Fruit fly (Drosophila melanogaster): Measurements from ENCODE around the gene CG9727.

The CG9727 gene

DNA sequence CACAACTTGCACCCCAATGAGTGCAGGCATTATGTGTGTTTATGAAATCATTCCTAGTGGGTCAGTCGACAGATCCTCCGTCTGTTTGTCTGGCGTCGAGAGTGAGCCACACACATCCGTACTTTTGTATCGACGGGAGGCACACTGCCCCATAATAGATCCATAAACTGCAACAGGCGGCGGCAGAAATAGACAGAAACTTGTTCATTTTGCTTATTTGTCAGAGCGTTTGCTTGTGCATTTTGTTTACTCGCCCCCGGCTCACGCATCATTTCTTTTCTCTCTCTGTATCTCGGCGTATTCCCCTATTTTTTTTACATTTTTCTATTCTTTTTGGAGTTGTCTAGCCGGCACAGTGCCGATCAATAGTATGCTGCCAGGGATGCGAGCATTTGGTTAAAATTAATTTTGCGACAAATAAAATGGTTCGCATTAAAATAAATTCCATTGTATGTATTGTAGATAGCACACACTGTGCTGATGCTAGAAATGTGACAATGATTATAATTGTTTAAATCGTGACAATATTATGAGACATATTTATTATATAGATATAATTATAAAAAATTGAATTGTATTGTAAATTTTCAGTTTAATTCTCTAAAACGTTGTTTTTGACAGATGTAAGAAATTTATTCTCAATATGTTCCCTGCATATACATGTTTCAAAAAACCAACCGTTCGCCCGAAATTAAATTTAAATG lies 25.4 kb upstream of the CG9727 start (continued):
- TF ChIP-seq dmrt99B (tag; optimal IDR thresholded peaks at IDR 0.05) (peak; percentile 25), CG17361 (GFP tag; IDR thresholded peaks at IDR 0.05) (peak; percentile 59; the same call in 2 of the 3 replicates), Sox100B (GFP tag; optimal IDR thresholded peaks at IDR 0.05) (peak; percentile 47), tio (GFP tag; optimal IDR thresholded peaks at IDR 0.05) (peak; percentile 13), lab (GFP tag; optimal IDR thresholded peaks at IDR 0.05) (no peak), CG11504 (tag; optimal IDR thresholded peaks at IDR 0.05) (peak; percentile 38), CG30403 (GFP tag; optimal IDR thresholded peaks at IDR 0.05) (peak; percentile 7), pum (GFP tag; optimal IDR thresholded peaks at IDR 0.05) (no peak), en (GFP tag; optimal IDR thresholded peaks at IDR 0.05) (no peak), seq (GFP tag; IDR thresholded peaks at IDR 0.05) (no peak), ro (GFP tag; IDR thresholded peaks at IDR 0.05) (no peak), phol (tag; optimal IDR thresholded peaks at IDR 0.05) (peak; percentile 10), Drgx (GFP tag; IDR thresholded peaks at IDR 0.05) (0 out of 2 replicates have a peak, but pooled peaks have one; percentile 32), CG14014 (GFP tag; IDR thresholded peaks at IDR 0.05) (no peak), tgo (GFP tag; IDR thresholded peaks at IDR 0.05) (no peak), shn (GFP tag; optimal IDR thresholded peaks at IDR 0.05) (no peak), nmo (GFP tag; optimal IDR thresholded peaks at IDR 0.05) (peak; percentile 18), Optix (GFP tag; IDR thresholded peaks at IDR 0.05) (no peak), CG32532 (GFP tag; IDR thresholded peaks at IDR 0.05) (no peak), grn (GFP tag; optimal IDR thresholded peaks at IDR 0.05) (no peak), row (GFP tag; IDR thresholded peaks at IDR 0.05) (peak; percentile 33; the same call in 1 of the 3 replicates), CG5180 (GFP tag; optimal IDR thresholded peaks at IDR 0.05) (no peak), Opbp (GFP tag; IDR thresholded peaks at IDR 0.05; ENCODE audit: partially characterized antibody) (no peak), kah (GFP tag; optimal IDR thresholded peaks at IDR 0.05) (peak; percentile 65), gem (tag; optimal IDR thresholded peaks at IDR 0.05) (peak; percentile 31), CG31441 (GFP tag; IDR thresholded peaks at IDR 0.05) (peak; percentile 32; the same call in 1 of the 2 replicates), fd96Cb (tag; optimal IDR thresholded peaks at IDR 0.05) (peak; percentile 13), wek (GFP tag; optimal IDR thresholded peaks at IDR 0.05) (no peak), Gug (GFP tag; IDR thresholded peaks at IDR 0.05) (no peak), CG12659 (GFP tag; optimal IDR thresholded peaks at IDR 0.05) (peak; percentile 5), CG18011 (GFP tag; optimal IDR thresholded peaks at IDR 0.05) (no peak), ham (GFP tag; IDR thresholded peaks at IDR 0.05) (no peak), disco-r (GFP tag; optimal IDR thresholded peaks at IDR 0.05) (no peak), CG17612 (GFP tag; IDR thresholded peaks at IDR 0.05) (no peak), lmd (GFP tag; IDR thresholded peaks at IDR 0.05) (no peak), CoRest (tag; optimal IDR thresholded peaks at IDR 0.05) (peak; percentile 27), CG13287 (GFP tag; IDR thresholded peaks at IDR 0.05; ENCODE audit: partially characterized antibody) (no peak), ci (GFP tag; IDR thresholded peaks at IDR 0.05) (0 out of 3 replicates have a peak, but pooled peaks have one; percentile 45)

DNA sequence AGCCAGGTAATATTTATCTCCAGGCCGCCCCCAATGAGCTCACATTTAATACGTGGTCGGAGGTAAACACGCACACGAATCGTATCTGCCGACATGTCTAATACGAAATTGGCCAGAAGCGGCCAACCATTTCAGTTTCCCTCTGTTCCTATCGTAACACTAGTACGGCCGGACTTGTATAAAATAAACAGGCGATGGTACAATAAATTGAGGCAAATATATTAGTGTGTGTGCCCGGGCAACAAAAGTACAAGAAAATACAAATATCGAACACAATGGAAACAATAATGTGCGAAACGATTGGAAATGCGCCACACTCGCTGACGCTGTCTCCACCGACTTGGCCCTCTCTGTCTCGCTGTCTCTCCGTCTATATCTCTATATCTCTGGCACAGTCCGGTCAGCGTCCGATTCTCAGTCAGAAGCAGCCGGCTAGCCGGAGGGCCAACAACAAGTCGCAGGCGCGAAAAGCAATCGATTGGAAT lies 21.4 kb upstream of the CG9727 start, which contains the start of gene CG15186:
CG15186 (plus strand) TSS at position 435 of the 485 bp plus-strand sequence.
- TF ChIP-seq CG31388 (GFP tag; optimal IDR thresholded peaks at IDR 0.05) (no peak), CG14014 (GFP tag; IDR thresholded peaks at IDR 0.05) (no peak), chinmo (GFP tag; IDR thresholded peaks at IDR 0.05; ENCODE audit: partially characterized antibody) (0 out of 4 replicates have a peak, but pooled peaks have one; percentile 42), CG1529 (GFP tag; optimal IDR thresholded peaks at IDR 0.05) (no peak), CG9932 (GFP tag; IDR thresholded peaks at IDR 0.05) (0 out of 2 replicates have a peak, but pooled peaks have one; percentile 17), CG11398 (GFP tag; optimal IDR thresholded peaks at IDR 0.05) (no peak), abd-A (tag; optimal IDR thresholded peaks at IDR 0.05) (peak; percentile 64), CG32767 (GFP tag; IDR thresholded peaks at IDR 0.05) (no peak), sens (GFP tag) (peak; percentile 13), CG8359 (GFP tag; optimal IDR thresholded peaks at IDR 0.05; ENCODE audit: borderline replicate concordance) (no peak), nom (GFP tag; optimal IDR thresholded peaks at IDR 0.05) (no peak), CG10543 (GFP tag; optimal IDR thresholded peaks at IDR 0.05) (peak; percentile 65), usp (GFP tag; optimal IDR thresholded peaks at IDR 0.05) (no peak), Side (GFP tag; optimal IDR thresholded peaks at IDR 0.05) (no peak)

Measured in whole organism, embryonic.